Worm (Caenorhabditis elegans) whole organism, midembryonic: ENCODE data around the gene epi-1.

Experiments
- flt-1 ChIP-seq: fragments of 200-800 bp; sonication (Bioruptor generic); IDR thresholded peaks from 2 replicates; pipeline ENCODE4 v1.3.6; 2022; ENCODE audit warnings: missing genetic modification characterization, missing compliant biosample characterization
- med-1 ChIP-seq: sonication (generic microtip); optimal IDR thresholded peaks from 2 replicates; lab custom pipeline; 2017; ENCODE audit warnings: missing genetic modification characterization, mild to moderate bottlenecking, missing compliant biosample characterization, antibody characterized with exemption, missing genetic modification reagents; ENCODE audit not compliant: insufficient read depth
- ztf-29 ChIP-seq: fragments of 200-800 bp; sonication (Bioruptor generic); IDR thresholded peaks from 2 replicates; pipeline ENCODE4 v1.3.6; 2022; ENCODE audit warnings: missing genetic modification reagents, missing genetic modification characterization, missing compliant biosample characterization

- no peak for TF ChIP-seq ztf-29 (GFP tag; lab: Robert Waterston, UW)
- no peak for TF ChIP-seq flt-1
- no peak for TF ChIP-seq med-1 (GFP tag; lab: Kevin White, UChicago)
Measured at ce11 chrIV:10701866-10702458, 35.3 kb downstream of the epi-1 start.
